Fruit fly (Drosophila melanogaster) whole organism, embryonic: ENCODE results near the gene Ugt49B2.

Source experiments
- Abd-B ChIP-seq: fragments of 200-800 bp; sonication (Bioruptor generic); optimal IDR thresholded peaks from 2 replicates; lab custom pipeline; 2018; ENCODE audit warnings: missing biosample characterization, mild to moderate bottlenecking, missing genetic modification characterization, moderate library complexity
- Asciz ChIP-seq: fragments of 200-800 bp; sonication (Bioruptor generic); optimal IDR thresholded peaks from 2 replicates; lab custom pipeline; 2017; ENCODE audit warnings: missing biosample characterization, mild to moderate bottlenecking, missing genetic modification characterization, missing genetic modification reagents
- Atf-2 ChIP-seq: fragments of 200-800 bp; sonication (Bioruptor generic); optimal IDR thresholded peaks from 2 replicates; lab custom pipeline; 2016; ENCODE audit warnings: missing biosample characterization, missing genetic modification characterization
- Atf6 ChIP-seq: fragments of 200-800 bp; sonication (Bioruptor generic); IDR thresholded peaks from 2 replicates; pipeline ENCODE4 v1.3.6; 2022; ENCODE audit warnings: missing biosample characterization, missing genetic modification characterization
- CG10543 ChIP-seq: fragments of 200-800 bp; sonication (Bioruptor generic); optimal IDR thresholded peaks from 3 replicates; lab custom pipeline; 2017; ENCODE audit warnings: missing biosample characterization, mild to moderate bottlenecking, missing genetic modification characterization, moderate library complexity
- CG10979 ChIP-seq: fragments of 200-800 bp; sonication (Bioruptor generic); optimal IDR thresholded peaks from 2 replicates; lab custom pipeline; 2018; ENCODE audit warnings: missing biosample characterization, mild to moderate bottlenecking, missing genetic modification characterization, moderate library complexity
- CG11504 ChIP-seq: fragments of 200-800 bp; sonication (Bioruptor generic); optimal IDR thresholded peaks from 3 replicates; lab custom pipeline; 2019; ENCODE audit warnings: missing biosample characterization, mild to moderate bottlenecking, missing genetic modification characterization, moderate library complexity
- CG12659 ChIP-seq: fragments of 200-800 bp; sonication (Bioruptor generic); optimal IDR thresholded peaks from 3 replicates; lab custom pipeline; 2017; ENCODE audit warnings: mild to moderate bottlenecking, missing biosample characterization, missing genetic modification reagents, missing genetic modification characterization
- CG12769 ChIP-seq: fragments of 200-800 bp; sonication (Bioruptor generic); optimal IDR thresholded peaks from 2 replicates; lab custom pipeline; 2019; ENCODE audit warnings: missing biosample characterization, mild to moderate bottlenecking, missing genetic modification characterization, moderate library complexity
- CG14050 ChIP-seq: fragments of 200-800 bp; sonication (Bioruptor generic); IDR thresholded peaks from 3 replicates; pipeline ENCODE4 v1.3.6; 2022; ENCODE audit warnings: missing biosample characterization, missing genetic modification characterization
- CG14710 ChIP-seq: fragments of 200-800 bp; sonication (Bioruptor generic); optimal IDR thresholded peaks from 3 replicates; lab custom pipeline; 2019; ENCODE audit warnings: missing biosample characterization, mild to moderate bottlenecking, missing genetic modification characterization, moderate library complexity
- CG16813 ChIP-seq: fragments of 200-800 bp; sonication (Bioruptor generic); IDR thresholded peaks from 3 replicates; pipeline ENCODE4 v1.3.6; 2022; ENCODE audit warnings: missing biosample characterization, missing genetic modification characterization; ENCODE audit not compliant: partially characterized antibody
- CG17361 ChIP-seq: fragments of 200-800 bp; sonication (Bioruptor generic); IDR thresholded peaks from 3 replicates; pipeline ENCODE4 v1.3.6; 2022; ENCODE audit warnings: missing biosample characterization, missing genetic modification characterization
- CG18262 ChIP-seq: fragments of 200-800 bp; optimal IDR thresholded peaks from 3 replicates; lab custom pipeline; 2019; ENCODE audit warnings: missing biosample characterization, mild to moderate bottlenecking, missing genetic modification characterization, moderate library complexity
- CG4360 ChIP-seq: fragments of 200-800 bp; sonication (Bioruptor generic); IDR thresholded peaks from 2 replicates; pipeline ENCODE4 v1.3.6; 2022; ENCODE audit warnings: missing biosample characterization, missing genetic modification characterization
- CG4424 ChIP-seq: fragments of 200-800 bp; sonication (Bioruptor generic); optimal IDR thresholded peaks from 3 replicates; lab custom pipeline; 2016; ENCODE audit warnings: missing biosample characterization, missing genetic modification characterization
- CG6689 ChIP-seq: fragments of 200-800 bp; sonication (Bioruptor generic); IDR thresholded peaks from 2 replicates; pipeline ENCODE4 v1.3.6; 2022; ENCODE audit warnings: missing biosample characterization, missing genetic modification characterization
- CG7987 ChIP-seq: fragments of 200-800 bp; sonication (Bioruptor generic); optimal IDR thresholded peaks from 2 replicates; lab custom pipeline; 2018; ENCODE audit warnings: missing biosample characterization, mild to moderate bottlenecking, missing genetic modification characterization, moderate library complexity
- CG8290 ChIP-seq, 3 experiments: fragments of 200-800 bp; sonication (Bioruptor generic); optimal IDR thresholded peaks; 2 replicates each; lab custom pipeline; 2016 to 2019; ENCODE audit warnings: missing biosample characterization in 3 of 3, missing genetic modification characterization in 3 of 3, mild to moderate bottlenecking in 2 of 3, moderate library complexity in 1 of 3
- CG9609 ChIP-seq: fragments of 200-800 bp; sonication (Bioruptor generic); optimal IDR thresholded peaks from 3 replicates; lab custom pipeline; 2016; ENCODE audit warnings: missing biosample characterization, missing genetic modification characterization
- CoRest ChIP-seq: fragments of 200-800 bp; sonication (Bioruptor generic); optimal IDR thresholded peaks from 3 replicates; lab custom pipeline; 2018; ENCODE audit warnings: missing biosample characterization, mild to moderate bottlenecking, missing genetic modification characterization, moderate library complexity
- D19A ChIP-seq: fragments of 200-800 bp; optimal IDR thresholded peaks from 3 replicates; lab custom pipeline; 2019; ENCODE audit warnings: missing biosample characterization, mild to moderate bottlenecking, missing genetic modification characterization, moderate library complexity
- Dbx ChIP-seq: fragments of 200-800 bp; sonication (Bioruptor generic); IDR thresholded peaks from 3 replicates; pipeline ENCODE4 v1.3.6; 2022; ENCODE audit warnings: missing biosample characterization, missing genetic modification characterization
- Eip74EF ChIP-seq, 2 experiments: fragments of 200-800 bp in 1 of 2; fragments of >200 bp in 1 of 2; sonication (Bioruptor generic) in 1 of 2; optimal IDR thresholded peaks; 2 replicates each; lab custom pipeline; 2017 to 2019; ENCODE audit warnings: missing biosample characterization in 2 of 2, missing genetic modification characterization in 2 of 2, mild to moderate bottlenecking in 1 of 2, moderate library complexity in 1 of 2
- GATAe ChIP-seq: fragments of 200-800 bp; sonication (Bioruptor generic); conservative IDR thresholded peaks from 2 replicates; pipeline ENCODE4 v1.3.6; 2022; ENCODE audit warnings: missing biosample characterization, missing genetic modification characterization
- HmgD ChIP-seq: fragments of 200-800 bp; sonication (Bioruptor generic); optimal IDR thresholded peaks from 3 replicates; lab custom pipeline; 2016; ENCODE audit warnings: missing biosample characterization, missing genetic modification characterization
- NFAT ChIP-seq: fragments of 200-800 bp; sonication (Bioruptor generic); IDR thresholded peaks from 2 replicates; pipeline ENCODE4 v1.3.6; 2022; ENCODE audit warnings: missing biosample characterization, missing genetic modification characterization
- Scr ChIP-seq: fragments of 200-800 bp; sonication (Bioruptor generic); IDR thresholded peaks from 2 replicates; pipeline ENCODE4 v1.3.6; 2022; ENCODE audit warnings: missing biosample characterization, missing genetic modification characterization; ENCODE audit not compliant: partially characterized antibody
- YL-1 ChIP-seq: fragments of 200-800 bp; sonication (Bioruptor generic); optimal IDR thresholded peaks from 3 replicates; lab custom pipeline; 2017; ENCODE audit warnings: missing biosample characterization, mild to moderate bottlenecking, missing genetic modification characterization
- ara ChIP-seq: fragments of 200-800 bp; sonication (Bioruptor generic); IDR thresholded peaks from 2 replicates; pipeline ENCODE4 v1.3.6; 2022; ENCODE audit warnings: missing biosample characterization, missing genetic modification characterization
- ato ChIP-seq: fragments of 200-800 bp; sonication (Bioruptor generic); IDR thresholded peaks from 2 replicates; pipeline ENCODE4 v1.3.6; 2022; ENCODE audit warnings: missing biosample characterization, missing genetic modification characterization; ENCODE audit not compliant: partially characterized antibody
- bbx ChIP-seq: fragments of 200-800 bp; sonication (Bioruptor generic); IDR thresholded peaks from 2 replicates; pipeline ENCODE4 v1.3.6; 2022; ENCODE audit warnings: missing biosample characterization, missing genetic modification characterization; ENCODE audit not compliant: partially characterized antibody
- chm ChIP-seq: fragments of 200-800 bp; sonication (Bioruptor generic); IDR thresholded peaks from 2 replicates; pipeline ENCODE4 v1.3.6; 2022; ENCODE audit warnings: missing biosample characterization, missing genetic modification characterization
- crc ChIP-seq: fragments of 200-800 bp; sonication (Bioruptor generic); optimal IDR thresholded peaks from 2 replicates; lab custom pipeline; 2016; ENCODE audit warnings: missing biosample characterization, missing genetic modification characterization
- dpn ChIP-seq, 2 experiments: fragments of 200-800 bp; sonication (Bioruptor generic); optimal IDR thresholded peaks; 3 replicates each; lab custom pipeline; 2016; ENCODE audit warnings: missing biosample characterization in 2 of 2, missing genetic modification characterization in 2 of 2
- grau ChIP-seq: fragments of 200-800 bp; optimal IDR thresholded peaks from 3 replicates; lab custom pipeline; 2019; ENCODE audit warnings: missing biosample characterization, mild to moderate bottlenecking, missing genetic modification characterization, moderate library complexity
- h ChIP-seq: fragments of >200 bp; optimal IDR thresholded peaks from 2 replicates; lab custom pipeline; 2017
- hkb ChIP-seq, 2 experiments: fragments of 200-800 bp in 1 of 2; fragments of >200 bp in 1 of 2; sonication (Bioruptor generic) in 1 of 2; IDR thresholded peaks in 1 of 2; optimal IDR thresholded peaks in 1 of 2; 2 replicates each; pipeline versions ENCODE4 v1.3.6 to Lab custom; 2017 to 2022; ENCODE audit warnings: missing biosample characterization in 1 of 2, missing genetic modification characterization in 1 of 2
- kah ChIP-seq: fragments of 200-800 bp; sonication (Bioruptor generic); optimal IDR thresholded peaks from 2 replicates; lab custom pipeline; 2018; ENCODE audit warnings: missing biosample characterization, mild to moderate bottlenecking, missing genetic modification characterization
- kay ChIP-seq: fragments of 200-800 bp; sonication (Bioruptor generic); optimal IDR thresholded peaks from 2 replicates; lab custom pipeline; 2016; ENCODE audit warnings: missing biosample characterization, missing genetic modification characterization
- lab ChIP-seq: fragments of 200-800 bp; sonication (Bioruptor generic); optimal IDR thresholded peaks from 3 replicates; lab custom pipeline; 2017; ENCODE audit warnings: missing biosample characterization, missing genetic modification characterization, mild to moderate bottlenecking, moderate library complexity, missing genetic modification reagents
- maf-S ChIP-seq: fragments of 200-800 bp; sonication (Bioruptor generic); optimal IDR thresholded peaks from 2 replicates; lab custom pipeline; 2016; ENCODE audit warnings: missing biosample characterization, missing genetic modification characterization
- nerfin-2 ChIP-seq: fragments of 200-800 bp; sonication (Bioruptor generic); IDR thresholded peaks from 2 replicates; pipeline ENCODE4 v1.3.6; 2022; ENCODE audit warnings: missing biosample characterization, missing genetic modification characterization; ENCODE audit not compliant: partially characterized antibody
- oc ChIP-seq: fragments of 200-800 bp; sonication (Bioruptor generic); optimal IDR thresholded peaks from 2 replicates; lab custom pipeline; 2018; ENCODE audit warnings: missing biosample characterization, mild to moderate bottlenecking, missing genetic modification characterization, moderate library complexity
- scrt ChIP-seq: fragments of 200-800 bp; sonication (Bioruptor generic); optimal IDR thresholded peaks from 2 replicates; lab custom pipeline; 2018; ENCODE audit warnings: missing biosample characterization, mild to moderate bottlenecking, missing genetic modification characterization, moderate library complexity
- seq ChIP-seq: fragments of 200-800 bp; sonication (Bioruptor generic); IDR thresholded peaks from 2 replicates; pipeline ENCODE4 v1.3.6; 2022; ENCODE audit warnings: missing biosample characterization, missing genetic modification characterization
- trem ChIP-seq: fragments of 200-800 bp; optimal IDR thresholded peaks from 3 replicates; lab custom pipeline; 2019; ENCODE audit warnings: missing biosample characterization, mild to moderate bottlenecking, missing genetic modification characterization, moderate library complexity
- usp ChIP-seq: fragments of >200 bp; optimal IDR thresholded peaks from 2 replicates; lab custom pipeline; 2017; ENCODE audit warnings: missing biosample characterization, missing genetic modification characterization
- vnd ChIP-seq: fragments of 200-800 bp; sonication (Bioruptor generic); IDR thresholded peaks from 3 replicates; pipeline ENCODE4 v1.3.6; 2022; ENCODE audit warnings: missing biosample characterization, missing genetic modification characterization; ENCODE audit not compliant: partially characterized antibody
- yki ChIP-seq: fragments of >200 bp; optimal IDR thresholded peaks from 3 replicates; lab custom pipeline; 2018

Ugt49B2 gene

DNA sequence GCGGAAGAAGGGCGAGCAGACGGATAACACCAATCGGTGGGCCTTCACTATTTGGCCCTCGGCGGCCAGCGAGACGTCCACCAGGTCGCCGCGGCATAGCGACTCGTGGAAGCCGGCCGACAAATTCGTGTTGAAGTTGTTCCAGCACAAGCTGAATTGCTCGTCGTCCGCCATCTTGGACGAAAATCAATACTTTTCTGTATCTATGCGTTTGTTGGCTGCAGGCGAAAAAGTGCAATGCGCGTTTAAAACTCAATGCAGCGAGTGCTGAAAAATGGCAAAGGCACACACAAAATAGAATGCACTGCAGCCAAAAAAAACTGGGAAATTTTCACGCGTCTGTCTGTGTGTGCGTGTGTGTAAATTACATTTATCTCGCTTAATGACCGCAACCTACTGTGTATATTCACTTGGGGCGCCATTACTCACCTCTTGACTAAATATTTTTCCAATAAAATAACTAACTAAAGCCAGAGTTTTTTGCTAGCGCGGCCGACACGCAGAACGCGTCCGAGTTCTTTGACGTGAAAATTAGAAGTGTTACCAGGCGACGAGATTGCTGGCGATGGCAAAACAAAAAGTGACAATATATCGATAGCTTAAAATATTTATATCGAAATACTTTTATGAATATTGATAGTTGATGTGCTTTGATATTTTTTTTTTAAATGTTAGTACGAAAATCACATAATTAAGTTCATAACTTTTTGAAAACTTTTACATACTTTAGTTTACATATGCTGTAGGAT lies 22.5 kb downstream of the Ugt49B2 start (continued):
- TF ChIP-seq oc (tag; lab: Kevin White, UChicago) (no peak), seq (GFP tag; lab: Robert Waterston, UW) (no peak), CG6689 (GFP tag; lab: Robert Waterston, UW) (no peak), lab (GFP tag; lab: Kevin White, UChicago) (no peak), CG8290 (GFP tag; optimal IDR thresholded peaks at IDR 0.05; lab: Kevin White, UChicago) (peak; percentile 44), CG8290 (tag; optimal IDR thresholded peaks at IDR 0.05; lab: Kevin White, UChicago) (peak in 1 of 2 experiments; percentile 49), grau (tag; lab: Kevin White, UChicago) (peak; percentile 3), dpn (GFP tag; optimal IDR thresholded peaks at IDR 0.05; lab: Kevin White, UChicago) (peak in 1 of 2 experiments; percentile 30), Asciz (no peak), CG16813 (GFP tag; lab: Robert Waterston, UW) (peak; percentile 84), Abd-B (GFP tag; lab: Kevin White, UChicago) (no peak), CG14710 (tag; lab: Kevin White, UChicago) (peak; percentile 46), CG11504 (tag; lab: Kevin White, UChicago) (no peak), kah (no peak), CG14050 (GFP tag; lab: Robert Waterston, UW) (no peak), maf-S (no peak), Dbx (GFP tag; lab: Robert Waterston, UW) (peak; percentile 24; the same call in 1 of the 3 replicates), Scr (peak; percentile 89), YL-1 (GFP tag; lab: Kevin White, UChicago) (peak; percentile 4), CG10979 (no peak), kay (GFP tag; lab: Kevin White, UChicago) (no peak), CG9609 (GFP tag; lab: Kevin White, UChicago) (no peak), CG4424 (GFP tag; lab: Kevin White, UChicago) (peak; percentile 6), vnd (GFP tag; lab: Robert Waterston, UW) (peak; percentile 82), CG7987 (no peak), Eip74EF (GFP tag; optimal IDR thresholded peaks at IDR 0.05; lab: Kevin White, UChicago) (peak in 1 of 2 experiments; percentile 3), CG10543 (GFP tag; lab: Kevin White, UChicago) (no peak), crc (GFP tag; lab: Kevin White, UChicago) (no peak), HmgD (GFP tag; lab: Kevin White, UChicago) (no peak), yki (lab: Kevin White, UChicago) (no peak), Atf6 (GFP tag; lab: Robert Waterston, UW) (no peak), CG17361 (peak; percentile 30; the same call in 1 of the 3 replicates), D19A (tag; lab: Kevin White, UChicago) (no peak), CoRest (tag; lab: Kevin White, UChicago) (peak; percentile 24), CG18262 (tag; lab: Kevin White, UChicago) (no peak), chm (peak; percentile 80), GATAe (GFP tag; lab: Robert Waterston, UW) (no peak), Atf-2 (no peak), ara (GFP tag; lab: Robert Waterston, UW) (no peak), usp (GFP tag; lab: Kevin White, UChicago) (no peak)

DNA sequence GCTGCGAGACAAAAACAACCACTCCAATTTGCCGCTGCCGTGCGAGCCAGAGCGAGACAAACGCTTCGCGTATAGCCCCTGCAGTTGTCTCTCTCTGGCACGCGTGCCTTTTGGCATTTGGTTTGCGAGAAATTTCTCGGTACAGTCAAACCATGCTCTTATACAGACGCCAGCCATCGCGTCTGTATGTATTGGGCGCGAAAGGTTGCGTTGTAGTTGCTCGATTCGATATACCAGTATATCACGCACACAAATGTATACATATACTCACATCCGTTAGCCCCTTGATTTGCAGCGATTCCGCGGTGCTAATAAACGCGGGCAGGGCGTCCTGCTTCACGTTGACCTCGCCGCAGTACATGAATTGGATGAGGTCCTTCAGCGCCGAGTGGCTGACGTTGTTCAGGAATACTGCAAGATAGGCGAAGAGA lies 23.2 kb downstream of the Ugt49B2 start:
- peak; percentile 78 for TF ChIP-seq bbx
- TF ChIP-seq ato (GFP tag; lab: Robert Waterston, UW) = peak; percentile 72
- TF ChIP-seq CG4360 (GFP tag; lab: Robert Waterston, UW) = peak; percentile 73
- no peak for TF ChIP-seq NFAT (GFP tag; lab: Robert Waterston, UW)
- TF ChIP-seq hkb (optimal IDR thresholded peaks at IDR 0.05; lab: Kevin White, UChicago) = no peak
- no peak for TF ChIP-seq hkb (GFP tag; IDR thresholded peaks at IDR 0.05; lab: Robert Waterston, UW)
- TF ChIP-seq scrt (GFP tag; lab: Kevin White, UChicago) = peak; percentile 50
- no peak for TF ChIP-seq nerfin-2 (GFP tag; lab: Robert Waterston, UW)
- TF ChIP-seq h (lab: Kevin White, UChicago) = no peak
- TF ChIP-seq CG12659 (GFP tag; lab: Kevin White, UChicago) = peak; percentile 79
- peak; percentile 2 for TF ChIP-seq trem (tag; lab: Kevin White, UChicago)
- TF ChIP-seq CG12769 (tag; lab: Kevin White, UChicago) = no peak
- TF ChIP-seq grau (tag; lab: Kevin White, UChicago) = peak; percentile 80
